Fruit fly (Drosophila melanogaster): Measurements from ENCODE around the gene Surf1.

DNA sequence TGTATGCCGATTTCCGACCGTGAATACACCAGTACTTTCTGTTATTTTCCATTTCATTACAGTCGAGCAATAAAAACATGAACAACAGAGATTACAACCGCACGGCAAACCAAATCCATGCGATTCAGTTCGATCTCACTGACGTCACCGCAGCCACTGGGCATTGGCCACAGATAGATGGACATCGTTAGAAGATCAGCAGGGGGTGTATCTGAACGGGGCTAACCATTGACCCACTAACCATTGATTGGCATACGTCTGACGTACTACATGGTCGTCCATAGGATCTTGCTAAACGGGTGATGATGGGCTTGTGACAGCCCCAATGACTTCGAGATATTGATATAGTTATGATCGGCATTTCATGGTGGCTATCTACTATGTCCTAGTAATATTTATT lies 44.3 kb upstream of the Surf1 start:
- TF ChIP-seq h (optimal IDR thresholded peaks at IDR 0.05) (no peak), Myc (optimal IDR thresholded peaks at IDR 0.05) (no peak)
